Worm (Caenorhabditis elegans): Measurements from ENCODE around the gene W04E12.5.

DNA sequence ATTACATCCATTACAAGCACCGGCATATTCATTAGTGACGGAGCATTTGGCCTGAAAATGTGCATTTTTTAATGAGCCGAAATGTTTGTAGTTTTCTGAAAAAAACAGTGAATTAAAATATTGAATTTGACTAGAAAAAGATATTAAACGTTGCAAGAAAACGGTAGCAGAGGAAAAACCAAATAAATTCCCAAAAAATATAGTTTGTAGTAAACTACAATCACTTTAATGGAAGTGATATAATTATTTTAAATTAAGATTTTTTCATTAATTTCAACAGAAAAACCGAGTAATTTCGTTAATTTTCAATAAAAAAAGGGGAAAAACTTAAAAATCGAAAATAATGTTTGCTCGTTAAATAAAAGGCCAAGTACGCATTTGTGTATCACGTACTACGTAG is 25.7 kb downstream of the W04E12.5 start, which contains the start of gene M162.15:
- no peak for TF ChIP-seq nhr-25 (tag; optimal IDR thresholded peaks at IDR 0.05; ENCODE audit: borderline replicate concordance, insufficient read depth)
- TF ChIP-seq unc-39 (tag; optimal IDR thresholded peaks at IDR 0.05), result no peak
- no peak for TF ChIP-seq egl-27 (tag; optimal IDR thresholded peaks at IDR 0.05)
- TF ChIP-seq ctbp-1 (GFP tag; IDR thresholded peaks at IDR 0.05), result no peak
- TF ChIP-seq T26A8.4 (GFP tag; IDR thresholded peaks at IDR 0.05), result no peak
- no peak for TF ChIP-seq nhr-77 (tag; optimal IDR thresholded peaks at IDR 0.05)
- no peak for TF ChIP-seq lsy-2 (tag; optimal IDR thresholded peaks at IDR 0.05)
- no peak for TF ChIP-seq nhr-237 (tag; optimal IDR thresholded peaks at IDR 0.05)
- TF ChIP-seq nhr-111 (GFP tag; optimal IDR thresholded peaks at IDR 0.05), result no peak
